Worm (Caenorhabditis elegans) whole organism, late embryonic: ENCODE data around the gene F32D1.3.

Experiments used
- dmd-4 ChIP-seq: sonication (generic microtip); optimal IDR thresholded peaks from 2 replicates; lab custom pipeline; 2016; ENCODE audit warnings: borderline replicate concordance, missing genetic modification characterization, missing compliant biosample characterization
- fkh-10 ChIP-seq: fragments of 150-350 bp; optimal IDR thresholded peaks from 2 replicates; lab custom pipeline; 2014; ENCODE audit warnings: missing biosample characterization, missing genetic modification reagents, missing genetic modification characterization
- hlh-30 ChIP-seq: sonication (generic microtip); optimal IDR thresholded peaks from 2 replicates; lab custom pipeline; 2017; ENCODE audit warnings: antibody characterized with exemption, missing genetic modification characterization, missing compliant biosample characterization; ENCODE audit not compliant: insufficient read depth
- odd-2 ChIP-seq: sonication (generic microtip); optimal IDR thresholded peaks from 2 replicates; lab custom pipeline; 2017; ENCODE audit warnings: antibody characterized with exemption, mild to moderate bottlenecking, missing genetic modification characterization, missing compliant biosample characterization
- tbx-2 ChIP-seq: sonication (generic microtip); optimal IDR thresholded peaks from 2 replicates; lab custom pipeline; 2016; ENCODE audit warnings: missing genetic modification characterization, missing compliant biosample characterization

DNA sequence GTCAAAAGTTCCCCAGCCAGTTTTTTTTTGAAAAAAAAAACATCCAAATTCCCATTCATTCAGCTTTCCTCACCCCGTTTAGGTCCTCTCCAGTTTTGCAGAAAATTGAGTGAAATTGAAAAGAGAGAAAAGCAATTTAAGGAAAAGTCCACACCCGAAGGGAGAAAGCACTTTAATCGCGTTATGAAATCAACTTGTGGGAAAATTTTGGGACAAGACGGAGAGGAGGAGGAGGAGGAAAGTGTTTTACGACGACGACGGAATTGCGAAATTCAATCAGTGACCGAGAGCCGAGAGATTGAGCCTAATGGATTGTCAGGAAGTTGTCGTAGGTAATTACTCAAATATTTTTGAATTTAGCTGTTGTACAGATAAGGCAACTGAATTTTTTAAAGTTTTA lies 4.0 kb downstream of the F32D1.3 start:
- TF ChIP-seq fkh-10 (GFP tag; lab: Kevin White, UChicago) = no peak
- TF ChIP-seq tbx-2 (tag; lab: Kevin White, UChicago) = no peak
- no peak for TF ChIP-seq odd-2
- no peak for TF ChIP-seq hlh-30
- no peak for TF ChIP-seq dmd-4
